Fruit fly (Drosophila melanogaster) whole organism, embryonic: ENCODE measurements around the gene CG4074.

Experiments used
- CG10431 ChIP-seq: fragments of 200-800 bp; sonication (Bioruptor generic); optimal IDR thresholded peaks from 3 replicates; lab custom pipeline; 2018; ENCODE audit warnings: missing biosample characterization, mild to moderate bottlenecking, missing genetic modification characterization
- CG10565 ChIP-seq: fragments of 200-800 bp; sonication (Bioruptor generic); optimal IDR thresholded peaks from 3 replicates; lab custom pipeline; 2016; ENCODE audit warnings: missing biosample characterization, mild to moderate bottlenecking, missing genetic modification characterization
- CG11085 ChIP-seq: fragments of 200-800 bp; sonication (Bioruptor generic); IDR thresholded peaks from 2 replicates; pipeline ENCODE4 v1.3.6; 2022; ENCODE audit warnings: missing biosample characterization, missing genetic modification characterization
- CG14667 ChIP-seq: fragments of 200-800 bp; sonication (Bioruptor generic); IDR thresholded peaks from 2 replicates; pipeline ENCODE4 v1.3.6; 2022; ENCODE audit warnings: missing biosample characterization, missing genetic modification characterization
- CG1602 ChIP-seq: fragments of 200-800 bp; sonication (Bioruptor generic); optimal IDR thresholded peaks from 3 replicates; lab custom pipeline; 2016; ENCODE audit warnings: missing biosample characterization, missing genetic modification characterization
- CG2678 ChIP-seq: fragments of 200-800 bp; sonication (Bioruptor generic); optimal IDR thresholded peaks from 3 replicates; lab custom pipeline; 2019; ENCODE audit warnings: missing biosample characterization, mild to moderate bottlenecking, missing genetic modification characterization, moderate library complexity
- CG31224 ChIP-seq: fragments of 200-800 bp; sonication (Bioruptor generic); IDR thresholded peaks from 2 replicates; pipeline ENCODE4 v1.3.6; 2022; ENCODE audit warnings: missing biosample characterization, missing genetic modification characterization
- CG32772 ChIP-seq: fragments of 200-800 bp; sonication (Bioruptor generic); IDR thresholded peaks from 2 replicates; pipeline ENCODE4 v1.3.6; 2022; ENCODE audit warnings: missing biosample characterization, missing genetic modification characterization
- CG3407 ChIP-seq: fragments of 200-800 bp; sonication (Bioruptor generic); optimal IDR thresholded peaks from 2 replicates; lab custom pipeline; 2018; ENCODE audit warnings: missing biosample characterization, mild to moderate bottlenecking, missing genetic modification characterization
- CG34224 ChIP-seq: fragments of 200-800 bp; sonication (Bioruptor generic); IDR thresholded peaks from 3 replicates; pipeline ENCODE4 v1.3.6; 2022; ENCODE audit warnings: missing biosample characterization, missing genetic modification characterization; ENCODE audit not compliant: partially characterized antibody
- CG34422 ChIP-seq: fragments of 200-800 bp; sonication (Bioruptor generic); IDR thresholded peaks from 3 replicates; pipeline ENCODE4 v1.3.6; 2022; ENCODE audit warnings: missing biosample characterization, missing genetic modification characterization
- CG3838 ChIP-seq: fragments of 200-800 bp; sonication (Bioruptor generic); optimal IDR thresholded peaks from 3 replicates; lab custom pipeline; 2016; ENCODE audit warnings: missing biosample characterization, missing genetic modification characterization
- CG6689 ChIP-seq: fragments of 200-800 bp; sonication (Bioruptor generic); IDR thresholded peaks from 2 replicates; pipeline ENCODE4 v1.3.6; 2022; ENCODE audit warnings: missing biosample characterization, missing genetic modification characterization
- CG9932 ChIP-seq: fragments of 200-800 bp; sonication (Bioruptor generic); IDR thresholded peaks from 2 replicates; pipeline ENCODE4 v1.3.6; 2022; ENCODE audit warnings: missing biosample characterization, missing genetic modification characterization
- CrebB ChIP-seq: fragments of 200-800 bp; sonication (Bioruptor generic); optimal IDR thresholded peaks from 3 replicates; lab custom pipeline; 2018; ENCODE audit warnings: missing biosample characterization, mild to moderate bottlenecking, missing genetic modification characterization
- D ChIP-seq, 2 experiments: fragments of 200-800 bp in 1 of 2; fragments of >200 bp in 1 of 2; sonication (Bioruptor generic) in 1 of 2; optimal IDR thresholded peaks; 2 replicates in 1 of 2; 3 replicates in 1 of 2; lab custom pipeline; 2017; ENCODE audit warnings: mild to moderate bottlenecking in 1 of 2, missing biosample characterization in 1 of 2, missing genetic modification characterization in 1 of 2, missing genetic modification reagents in 1 of 2
- Dll ChIP-seq: fragments of 200-800 bp; sonication (Bioruptor generic); IDR thresholded peaks from 4 replicates; pipeline ENCODE4 v1.3.6; 2022; ENCODE audit warnings: missing biosample characterization, missing genetic modification characterization; ENCODE audit not compliant: partially characterized antibody
- Fer1 ChIP-seq: fragments of 200-800 bp; sonication (Bioruptor generic); optimal IDR thresholded peaks from 2 replicates; lab custom pipeline; 2017; ENCODE audit warnings: missing biosample characterization, mild to moderate bottlenecking, missing genetic modification characterization
- GATAe ChIP-seq: fragments of 200-800 bp; sonication (Bioruptor generic); conservative IDR thresholded peaks from 2 replicates; pipeline ENCODE4 v1.3.6; 2022; ENCODE audit warnings: missing biosample characterization, missing genetic modification characterization
- Gug ChIP-seq: fragments of 200-800 bp; sonication (Bioruptor generic); IDR thresholded peaks from 4 replicates; pipeline ENCODE4 v1.3.6; 2022; ENCODE audit warnings: missing biosample characterization, missing genetic modification characterization
- HLH4C ChIP-seq: fragments of 200-800 bp; sonication (Bioruptor generic); IDR thresholded peaks from 3 replicates; pipeline ENCODE4 v1.3.6; 2022; ENCODE audit warnings: missing biosample characterization, missing genetic modification characterization; ENCODE audit not compliant: partially characterized antibody
- Hmr ChIP-seq: fragments of 200-800 bp; sonication (Bioruptor generic); optimal IDR thresholded peaks from 3 replicates; lab custom pipeline; 2017; ENCODE audit warnings: mild to moderate bottlenecking, missing biosample characterization, missing genetic modification reagents, missing genetic modification characterization
- Lhr ChIP-seq: fragments of 200-800 bp; sonication (Bioruptor generic); optimal IDR thresholded peaks from 3 replicates; lab custom pipeline; 2017; ENCODE audit warnings: mild to moderate bottlenecking, missing biosample characterization, missing genetic modification reagents, missing genetic modification characterization
- Meics ChIP-seq: fragments of 200-800 bp; sonication (Bioruptor generic); optimal IDR thresholded peaks from 2 replicates; lab custom pipeline; 2017; ENCODE audit warnings: missing biosample characterization, mild to moderate bottlenecking, missing genetic modification characterization
- Mrtf ChIP-seq: fragments of 200-800 bp; sonication (Bioruptor generic); IDR thresholded peaks from 3 replicates; pipeline ENCODE4 v1.3.6; 2022; ENCODE audit warnings: missing biosample characterization, missing genetic modification characterization
- NFAT ChIP-seq: fragments of 200-800 bp; sonication (Bioruptor generic); IDR thresholded peaks from 2 replicates; pipeline ENCODE4 v1.3.6; 2022; ENCODE audit warnings: missing biosample characterization, missing genetic modification characterization
- YL-1 ChIP-seq: fragments of 200-800 bp; sonication (Bioruptor generic); optimal IDR thresholded peaks from 3 replicates; lab custom pipeline; 2017; ENCODE audit warnings: missing biosample characterization, mild to moderate bottlenecking, missing genetic modification characterization
- ato ChIP-seq: fragments of 200-800 bp; sonication (Bioruptor generic); IDR thresholded peaks from 2 replicates; pipeline ENCODE4 v1.3.6; 2022; ENCODE audit warnings: missing biosample characterization, missing genetic modification characterization; ENCODE audit not compliant: partially characterized antibody
- bbx ChIP-seq: fragments of 200-800 bp; sonication (Bioruptor generic); IDR thresholded peaks from 2 replicates; pipeline ENCODE4 v1.3.6; 2022; ENCODE audit warnings: missing biosample characterization, missing genetic modification characterization; ENCODE audit not compliant: partially characterized antibody
- cato ChIP-seq: fragments of 200-800 bp; sonication (Bioruptor generic); optimal IDR thresholded peaks from 2 replicates; lab custom pipeline; 2016; ENCODE audit warnings: missing biosample characterization, missing genetic modification characterization, borderline replicate concordance
- chinmo ChIP-seq: fragments of 200-800 bp; sonication (Bioruptor generic); IDR thresholded peaks from 4 replicates; pipeline ENCODE4 v1.3.6; 2022; ENCODE audit warnings: missing biosample characterization, missing genetic modification characterization; ENCODE audit not compliant: partially characterized antibody
- dati ChIP-seq: fragments of 200-800 bp; sonication (Bioruptor generic); IDR thresholded peaks from 2 replicates; pipeline ENCODE4 v1.3.6; 2022; ENCODE audit warnings: missing biosample characterization, missing genetic modification characterization
- fru ChIP-seq: fragments of >200 bp; optimal IDR thresholded peaks from 2 replicates; lab custom pipeline; 2017
- gce ChIP-seq: fragments of 200-800 bp; sonication (Bioruptor generic); IDR thresholded peaks from 3 replicates; pipeline ENCODE4 v1.3.6; 2022; ENCODE audit warnings: missing biosample characterization, missing genetic modification characterization
- hbn ChIP-seq: fragments of 200-800 bp; sonication (Bioruptor generic); IDR thresholded peaks from 2 replicates; pipeline ENCODE4 v1.3.6; 2022; ENCODE audit warnings: missing biosample characterization, missing genetic modification characterization; ENCODE audit not compliant: partially characterized antibody
- hth ChIP-seq: fragments of >200 bp; optimal IDR thresholded peaks from 2 replicates; lab custom pipeline; 2017; ENCODE audit warnings: inconsistent platforms
- ind ChIP-seq: fragments of 200-800 bp; sonication (Bioruptor generic); optimal IDR thresholded peaks from 3 replicates; lab custom pipeline; 2016; ENCODE audit warnings: missing biosample characterization, missing genetic modification characterization
- inv ChIP-seq: fragments of 200-800 bp; sonication (Bioruptor generic); IDR thresholded peaks from 2 replicates; pipeline ENCODE4 v1.3.6; 2022; ENCODE audit warnings: missing biosample characterization, missing genetic modification characterization; ENCODE audit not compliant: partially characterized antibody
- kni ChIP-seq: fragments of 200-800 bp; sonication (Bioruptor generic); optimal IDR thresholded peaks from 3 replicates; lab custom pipeline; 2017; ENCODE audit warnings: mild to moderate bottlenecking, missing biosample characterization, missing genetic modification reagents, missing genetic modification characterization
- mld ChIP-seq: fragments of 200-800 bp; sonication (Bioruptor generic); IDR thresholded peaks from 3 replicates; pipeline ENCODE4 v1.3.6; 2022; ENCODE audit warnings: missing biosample characterization, missing genetic modification characterization; ENCODE audit not compliant: partially characterized antibody
- pzg ChIP-seq: fragments of 200-800 bp; sonication (Bioruptor generic); optimal IDR thresholded peaks from 3 replicates; lab custom pipeline; 2018; ENCODE audit warnings: missing biosample characterization, mild to moderate bottlenecking, missing genetic modification characterization, moderate library complexity
- shn ChIP-seq: fragments of 200-800 bp; sonication (Bioruptor generic); optimal IDR thresholded peaks from 3 replicates; lab custom pipeline; 2016; ENCODE audit warnings: missing biosample characterization, missing genetic modification characterization
- trem ChIP-seq: fragments of 200-800 bp; optimal IDR thresholded peaks from 3 replicates; lab custom pipeline; 2019; ENCODE audit warnings: missing biosample characterization, mild to moderate bottlenecking, missing genetic modification characterization, moderate library complexity
- unc-4 ChIP-seq: fragments of 200-800 bp; sonication (Bioruptor generic); IDR thresholded peaks from 2 replicates; pipeline ENCODE4 v1.3.6; 2022; ENCODE audit warnings: missing biosample characterization, missing genetic modification characterization; ENCODE audit not compliant: partially characterized antibody
- unpg ChIP-seq: fragments of 200-800 bp; sonication (Bioruptor generic); optimal IDR thresholded peaks from 3 replicates; lab custom pipeline; 2018; ENCODE audit warnings: missing biosample characterization, mild to moderate bottlenecking, missing genetic modification characterization, moderate library complexity
- vvl ChIP-seq: fragments of 200-800 bp; sonication (Bioruptor generic); IDR thresholded peaks from 2 replicates; pipeline ENCODE4 v1.3.6; 2022; ENCODE audit warnings: missing biosample characterization, missing genetic modification characterization
- z ChIP-seq: fragments of 200-800 bp; sonication (Bioruptor generic); IDR thresholded peaks from 3 replicates; pipeline ENCODE4 v1.3.6; 2022; ENCODE audit warnings: missing biosample characterization, missing genetic modification characterization

CG4074 gene

dm6 chr3L:20771001-20771890 lies 1.9 kb upstream of the CG4074 start, which contains the start of the genes CG4042 and Pitslre (continued):
- TF ChIP-seq CG10565 (GFP tag; lab: Kevin White, UChicago) = no peak
- peak; percentile 36 for TF ChIP-seq bbx
- no peak; the same call in 1 of the 2 replicates for TF ChIP-seq CG32772 (GFP tag; lab: Robert Waterston, UW)
- peak; percentile 55 for TF ChIP-seq Meics (GFP tag; lab: Kevin White, UChicago)
- TF ChIP-seq Hmr (GFP tag; lab: Kevin White, UChicago) = peak; percentile 25
- TF ChIP-seq hbn (GFP tag; lab: Robert Waterston, UW) = peak; percentile 71
- TF ChIP-seq gce (GFP tag; lab: Robert Waterston, UW) = no peak
- no peak; the same call in 2 of the 3 replicates for TF ChIP-seq mld (GFP tag; lab: Robert Waterston, UW)
- TF ChIP-seq CG3838 (GFP tag; lab: Kevin White, UChicago) = no peak
- TF ChIP-seq Gug (GFP tag; lab: Robert Waterston, UW) = no peak
- peak; percentile 73 for TF ChIP-seq unc-4
- no peak for TF ChIP-seq CG14667 (GFP tag; lab: Robert Waterston, UW)
- peak; percentile 63 for TF ChIP-seq inv (GFP tag; lab: Robert Waterston, UW)
- no peak; the same call in 1 of the 2 replicates for TF ChIP-seq NFAT (GFP tag; lab: Robert Waterston, UW)
- peak; percentile 90 for TF ChIP-seq Dll (GFP tag; lab: Robert Waterston, UW)
- peak; percentile 97 for TF ChIP-seq trem (tag; lab: Kevin White, UChicago)
- TF ChIP-seq Fer1 (GFP tag; lab: Kevin White, UChicago) = peak; percentile 47
- no peak for TF ChIP-seq GATAe (GFP tag; lab: Robert Waterston, UW)
- peak; percentile 57; the same call in 2 of the 3 replicates for TF ChIP-seq HLH4C (GFP tag; lab: Robert Waterston, UW)
- peak; percentile 43 for TF ChIP-seq CG2678 (tag; lab: Kevin White, UChicago)
- no peak for TF ChIP-seq hth (lab: Kevin White, UChicago)
- peak; percentile 73 for TF ChIP-seq YL-1 (GFP tag; lab: Kevin White, UChicago)
- TF ChIP-seq CG34224 (GFP tag; lab: Robert Waterston, UW) = peak; percentile 70; the same call in 2 of the 3 replicates
- no peak for TF ChIP-seq dati
- TF ChIP-seq CG6689 = peak; percentile 65
- peak; percentile 31 for TF ChIP-seq pzg (GFP tag; lab: Kevin White, UChicago)
- TF ChIP-seq shn = peak; percentile 19
- TF ChIP-seq CG9932 (GFP tag; lab: Robert Waterston, UW) = peak; percentile 38; the same call in 1 of the 2 replicates
- TF ChIP-seq unpg (GFP tag; lab: Kevin White, UChicago) = peak; percentile 7
- TF ChIP-seq D (optimal IDR thresholded peaks at IDR 0.05; lab: Kevin White, UChicago) = no peak
- peak; percentile 28 for TF ChIP-seq D (GFP tag; optimal IDR thresholded peaks at IDR 0.05; lab: Kevin White, UChicago)
- no peak for TF ChIP-seq CG11085 (GFP tag; lab: Robert Waterston, UW)
- peak; percentile 33; the same call in 1 of the 2 replicates for TF ChIP-seq CG31224 (GFP tag; lab: Robert Waterston, UW)
- TF ChIP-seq CG10431 = peak; percentile 7
- TF ChIP-seq ind (GFP tag; lab: Kevin White, UChicago) = peak; percentile 56
- peak; percentile 21; the same call in 1 of the 2 replicates for TF ChIP-seq ato (GFP tag; lab: Robert Waterston, UW)
- TF ChIP-seq vvl (GFP tag; lab: Robert Waterston, UW) = no peak
- no peak for TF ChIP-seq fru (lab: Kevin White, UChicago)
- no peak for TF ChIP-seq Mrtf (GFP tag; lab: Robert Waterston, UW)
- no peak for TF ChIP-seq CG34422 (GFP tag; lab: Robert Waterston, UW)
- peak; percentile 47 for TF ChIP-seq CG1602 (GFP tag; lab: Kevin White, UChicago)
- TF ChIP-seq CG3407 (GFP tag; lab: Kevin White, UChicago) = peak; percentile 8
- no peak for TF ChIP-seq Lhr (GFP tag; lab: Kevin White, UChicago)
- TF ChIP-seq chinmo = 0 out of 4 replicates have a peak, but pooled peaks have one; percentile 15
- no peak for TF ChIP-seq z (GFP tag; lab: Robert Waterston, UW)
- TF ChIP-seq kni (GFP tag; lab: Kevin White, UChicago) = no peak
- no peak for TF ChIP-seq CrebB (tag; lab: Kevin White, UChicago)
- peak; percentile 51 for TF ChIP-seq cato (GFP tag; lab: Kevin White, UChicago)
